Fruit fly (Drosophila melanogaster) whole organism, prepupa: ENCODE data around the gene CG14300.

Experiments used
- CG11294 ChIP-seq: fragments of 200-800 bp; sonication (Bioruptor generic); IDR thresholded peaks from 2 replicates; pipeline ENCODE4 v1.3.6; 2022; ENCODE audit warnings: missing biosample characterization, missing genetic modification characterization
- CG11762 ChIP-seq: fragments of 200-800 bp; sonication (Bioruptor generic); optimal IDR thresholded peaks from 3 replicates; lab custom pipeline; 2016; ENCODE audit warnings: missing biosample characterization, missing genetic modification characterization; ENCODE audit not compliant: insufficient read depth
- CG11902 ChIP-seq: fragments of 200-800 bp; sonication (Bioruptor generic); optimal IDR thresholded peaks from 3 replicates; lab custom pipeline; 2016; ENCODE audit warnings: missing biosample characterization, missing genetic modification characterization
- CG15336 ChIP-seq: fragments of 200-800 bp; sonication (Bioruptor generic); IDR thresholded peaks from 2 replicates; pipeline ENCODE4 v1.3.6; 2022; ENCODE audit warnings: missing biosample characterization, missing genetic modification characterization
- CG1621 ChIP-seq: fragments of 200-800 bp; sonication (Bioruptor generic); optimal IDR thresholded peaks from 3 replicates; lab custom pipeline; 2018; ENCODE audit warnings: missing biosample characterization, mild to moderate bottlenecking, missing genetic modification characterization
- CG16779 ChIP-seq: fragments of 200-800 bp; sonication (Bioruptor generic); optimal IDR thresholded peaks from 3 replicates; lab custom pipeline; 2017; ENCODE audit warnings: missing biosample characterization, mild to moderate bottlenecking, missing genetic modification characterization
- CG3032 ChIP-seq: fragments of 200-800 bp; optimal IDR thresholded peaks from 2 replicates; lab custom pipeline; 2019; ENCODE audit warnings: missing biosample characterization, mild to moderate bottlenecking, missing genetic modification characterization, moderate library complexity
- CG31627 ChIP-seq: fragments of 200-800 bp; sonication (Bioruptor generic); optimal IDR thresholded peaks from 3 replicates; lab custom pipeline; 2016; ENCODE audit warnings: missing biosample characterization, missing genetic modification characterization
- CG32006 ChIP-seq: fragments of 200-800 bp; sonication (Bioruptor generic); optimal IDR thresholded peaks from 3 replicates; lab custom pipeline; 2017; ENCODE audit warnings: missing biosample characterization, mild to moderate bottlenecking, missing genetic modification characterization
- CG3919 ChIP-seq: fragments of 200-800 bp; sonication (Bioruptor generic); optimal IDR thresholded peaks from 3 replicates; lab custom pipeline; 2016; ENCODE audit warnings: missing biosample characterization, missing genetic modification characterization
- CG4318 ChIP-seq: fragments of 200-800 bp; sonication (Bioruptor generic); optimal IDR thresholded peaks from 3 replicates; lab custom pipeline; 2017; ENCODE audit warnings: missing biosample characterization, mild to moderate bottlenecking, missing genetic modification characterization
- CG6163 ChIP-seq: fragments of 200-800 bp; sonication (Bioruptor generic); IDR thresholded peaks from 3 replicates; pipeline ENCODE4 v1.3.6; 2022; ENCODE audit warnings: missing biosample characterization, missing genetic modification characterization
- CG6792 ChIP-seq: fragments of 200-800 bp; sonication (Bioruptor generic); optimal IDR thresholded peaks from 3 replicates; lab custom pipeline; 2016; ENCODE audit warnings: missing biosample characterization, missing genetic modification characterization
- CG6808 ChIP-seq: fragments of 200-800 bp; sonication (Bioruptor generic); optimal IDR thresholded peaks from 3 replicates; lab custom pipeline; 2017; ENCODE audit warnings: missing biosample characterization, missing genetic modification characterization, mild to moderate bottlenecking, moderate library complexity, missing genetic modification reagents
- CG6854 ChIP-seq: fragments of 200-800 bp; sonication (Bioruptor generic); optimal IDR thresholded peaks from 2 replicates; lab custom pipeline; 2017; ENCODE audit warnings: missing biosample characterization, mild to moderate bottlenecking, missing genetic modification characterization
- CG7368 ChIP-seq: fragments of 200-800 bp; sonication (Bioruptor generic); optimal IDR thresholded peaks from 3 replicates; lab custom pipeline; 2016; ENCODE audit warnings: missing biosample characterization, missing genetic modification characterization
- CG8319 ChIP-seq: fragments of 200-800 bp; sonication (Bioruptor generic); optimal IDR thresholded peaks from 3 replicates; lab custom pipeline; 2016; ENCODE audit warnings: missing biosample characterization, missing genetic modification characterization
- CG8632 ChIP-seq: fragments of 200-800 bp; sonication (Bioruptor generic); optimal IDR thresholded peaks from 3 replicates; lab custom pipeline; 2016; ENCODE audit warnings: missing biosample characterization, missing genetic modification characterization
- Eip75B ChIP-seq: fragments of 200-800 bp; sonication (Bioruptor generic); optimal IDR thresholded peaks from 3 replicates; lab custom pipeline; 2016; ENCODE audit warnings: missing biosample characterization, missing genetic modification characterization
- Eip78C ChIP-seq: fragments of 200-800 bp; sonication (Bioruptor generic); peaks from one replicate; lab custom pipeline; 2016; ENCODE audit warnings: missing biosample characterization, missing genetic modification characterization
- Eip93F ChIP-seq: fragments of 200-800 bp; sonication (Bioruptor generic); optimal IDR thresholded peaks from 2 replicates; lab custom pipeline; 2016; ENCODE audit warnings: missing biosample characterization, mild to moderate bottlenecking, missing genetic modification characterization
- Ets21C ChIP-seq: fragments of 200-800 bp; sonication (Bioruptor generic); optimal IDR thresholded peaks from 3 replicates; lab custom pipeline; 2016; ENCODE audit warnings: missing biosample characterization, missing genetic modification characterization
- Ets96B ChIP-seq: fragments of 200-800 bp; optimal IDR thresholded peaks from 2 replicates; lab custom pipeline; 2019; ENCODE audit warnings: missing biosample characterization, mild to moderate bottlenecking, missing genetic modification characterization, moderate library complexity
- Hr4 ChIP-seq: fragments of 200-800 bp; sonication (Bioruptor generic); optimal IDR thresholded peaks from 3 replicates; lab custom pipeline; 2016; ENCODE audit warnings: missing biosample characterization, missing genetic modification characterization
- OdsH ChIP-seq: fragments of 200-800 bp; sonication (Bioruptor generic); optimal IDR thresholded peaks from 3 replicates; lab custom pipeline; 2016; ENCODE audit warnings: missing biosample characterization, missing genetic modification characterization
- Smox ChIP-seq: fragments of 200-800 bp; sonication (Bioruptor generic); optimal IDR thresholded peaks from 3 replicates; lab custom pipeline; 2016; ENCODE audit warnings: missing biosample characterization, missing genetic modification characterization
- Sox102F ChIP-seq: fragments of 200-800 bp; sonication (Bioruptor generic); optimal IDR thresholded peaks from 2 replicates; lab custom pipeline; 2016; ENCODE audit warnings: missing biosample characterization, mild to moderate bottlenecking, missing genetic modification characterization
- Sox15 ChIP-seq: fragments of 200-800 bp; sonication (Bioruptor generic); optimal IDR thresholded peaks from 3 replicates; lab custom pipeline; 2016; ENCODE audit warnings: missing biosample characterization, missing genetic modification characterization
- achi ChIP-seq: fragments of 200-800 bp; sonication (Bioruptor generic); optimal IDR thresholded peaks from 3 replicates; lab custom pipeline; 2016; ENCODE audit warnings: missing biosample characterization, missing genetic modification characterization
- acj6 ChIP-seq: fragments of 200-800 bp; sonication (Bioruptor generic); optimal IDR thresholded peaks from 3 replicates; lab custom pipeline; 2016; ENCODE audit warnings: missing biosample characterization, missing genetic modification characterization
- cyc ChIP-seq: fragments of 200-800 bp; sonication (Bioruptor generic); optimal IDR thresholded peaks from 3 replicates; lab custom pipeline; 2016; ENCODE audit warnings: missing biosample characterization, missing genetic modification characterization
- dac ChIP-seq: fragments of 200-800 bp; sonication (Bioruptor generic); optimal IDR thresholded peaks from 2 replicates; lab custom pipeline; 2017; ENCODE audit warnings: missing biosample characterization, mild to moderate bottlenecking, missing genetic modification characterization
- dsx ChIP-seq: fragments of 200-800 bp; optimal IDR thresholded peaks from 3 replicates; lab custom pipeline; 2019; ENCODE audit warnings: missing biosample characterization, mild to moderate bottlenecking, missing genetic modification characterization, moderate library complexity; ENCODE audit not compliant: poor library complexity, severe bottlenecking
- eg ChIP-seq: fragments of 200-800 bp; sonication (Bioruptor generic); IDR thresholded peaks from 3 replicates; pipeline ENCODE4 v1.3.6; 2022; ENCODE audit warnings: missing biosample characterization, missing genetic modification characterization
- esn ChIP-seq: fragments of 200-800 bp; sonication (Bioruptor generic); optimal IDR thresholded peaks from 2 replicates; lab custom pipeline; 2016; ENCODE audit warnings: missing biosample characterization, mild to moderate bottlenecking, missing genetic modification characterization, moderate library complexity
- fd85E ChIP-seq: fragments of 200-800 bp; sonication (Bioruptor generic); optimal IDR thresholded peaks from 3 replicates; lab custom pipeline; 2016; ENCODE audit warnings: missing biosample characterization, missing genetic modification characterization
- fkh ChIP-seq: fragments of 200-800 bp; sonication (Bioruptor generic); optimal IDR thresholded peaks from 3 replicates; lab custom pipeline; 2017; ENCODE audit warnings: missing biosample characterization, mild to moderate bottlenecking, missing genetic modification characterization, moderate library complexity
- net ChIP-seq: fragments of 200-800 bp; sonication (Bioruptor generic); optimal IDR thresholded peaks from 3 replicates; lab custom pipeline; 2016; ENCODE audit warnings: missing biosample characterization, missing genetic modification characterization
- pdm3 ChIP-seq: fragments of 200-800 bp; sonication (Bioruptor generic); optimal IDR thresholded peaks from 3 replicates; lab custom pipeline; 2016; ENCODE audit warnings: missing biosample characterization, missing genetic modification characterization
- salr ChIP-seq, 2 experiments: fragments of 200-800 bp; sonication (Bioruptor generic); optimal IDR thresholded peaks; 3 replicates each; lab custom pipeline; 2016 to 2018; ENCODE audit warnings: missing biosample characterization in 2 of 2, missing genetic modification characterization in 2 of 2, mild to moderate bottlenecking in 1 of 2
- svp ChIP-seq: fragments of 200-800 bp; sonication (Bioruptor generic); peaks from one replicate; lab custom pipeline; 2016; ENCODE audit warnings: missing biosample characterization, missing genetic modification characterization
- topi ChIP-seq: fragments of 200-800 bp; sonication (Bioruptor generic); optimal IDR thresholded peaks from 3 replicates; lab custom pipeline; 2016; ENCODE audit warnings: missing biosample characterization, missing genetic modification characterization
- vri ChIP-seq: fragments of 200-800 bp; sonication (Bioruptor generic); optimal IDR thresholded peaks from 3 replicates; lab custom pipeline; 2016; ENCODE audit warnings: missing biosample characterization, mild to moderate bottlenecking, missing genetic modification characterization

Gene CG14300

DNA sequence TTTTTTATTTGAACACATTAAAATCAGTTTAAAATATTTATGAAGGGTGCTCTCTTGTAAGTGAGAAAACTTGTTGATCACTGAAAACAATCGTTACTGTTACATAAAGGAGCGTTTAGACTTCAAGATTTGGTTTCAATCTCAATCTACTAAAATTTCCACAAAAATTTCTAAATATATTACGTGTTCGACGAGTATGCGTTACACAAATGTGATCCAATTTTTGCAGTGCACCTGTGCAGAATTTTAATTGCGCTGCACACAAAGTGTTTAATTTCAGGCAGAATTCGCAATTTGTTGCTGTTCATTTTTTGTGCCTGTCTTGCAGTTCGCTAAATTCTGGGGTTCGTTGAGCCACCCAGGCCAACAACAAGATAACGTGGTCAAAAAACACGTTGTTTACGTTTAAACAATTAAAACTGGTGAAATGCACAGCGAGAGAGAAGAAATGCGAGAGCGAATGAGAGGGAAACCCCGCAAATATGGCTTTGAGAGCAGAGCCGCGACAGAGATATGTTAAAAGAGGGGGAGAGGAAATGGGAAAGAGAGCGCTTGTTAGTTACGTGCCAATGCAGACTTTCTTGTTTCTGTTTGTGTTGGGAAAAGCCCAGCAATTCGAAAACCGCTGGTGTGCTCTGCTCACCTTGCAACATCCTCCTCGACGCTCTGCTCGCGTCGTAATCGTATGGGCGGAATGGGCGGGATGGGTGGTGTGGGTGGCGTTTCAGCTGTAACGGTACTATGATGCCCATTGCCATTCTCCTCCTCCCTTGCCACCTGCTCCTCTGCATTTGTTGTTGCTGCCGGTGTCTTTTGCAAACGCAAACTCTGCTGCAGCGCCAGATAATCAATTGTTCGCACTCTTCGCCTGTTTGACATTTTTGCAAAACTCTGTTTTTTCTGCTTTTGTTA, 49.1 kb upstream of the CG14300 start (continued):
- TF ChIP-seq Eip75B (GFP tag; lab: Kevin White, UChicago) (peak; percentile 52), CG8632 (GFP tag; lab: Kevin White, UChicago) (no peak), Hr4 (GFP tag; lab: Kevin White, UChicago) (peak; percentile 56), Smox (GFP tag; lab: Kevin White, UChicago) (peak; percentile 75), CG11294 (no peak), cyc (peak; percentile 66), topi (GFP tag; lab: Kevin White, UChicago) (peak; percentile 79), svp (GFP tag; lab: Kevin White, UChicago) (peak; percentile 71), CG15336 (GFP tag; lab: Robert Waterston, UW) (peak; percentile 64), fkh (GFP tag; lab: Kevin White, UChicago) (no peak), CG1621 (tag; lab: Kevin White, UChicago) (no peak), CG3032 (no peak), Sox102F (peak; percentile 65), CG8319 (no peak)

dm6 chr3R:18741844-18742187, 48.3 kb upstream of the CG14300 start:
- no peak for TF ChIP-seq fd85E (GFP tag; lab: Kevin White, UChicago)
- peak; percentile 59 for TF ChIP-seq Eip78C
- TF ChIP-seq CG11762 (GFP tag; lab: Kevin White, UChicago) = no peak
- TF ChIP-seq dac = no peak
- peak; percentile 18 for TF ChIP-seq svp (GFP tag; lab: Kevin White, UChicago)

DNA sequence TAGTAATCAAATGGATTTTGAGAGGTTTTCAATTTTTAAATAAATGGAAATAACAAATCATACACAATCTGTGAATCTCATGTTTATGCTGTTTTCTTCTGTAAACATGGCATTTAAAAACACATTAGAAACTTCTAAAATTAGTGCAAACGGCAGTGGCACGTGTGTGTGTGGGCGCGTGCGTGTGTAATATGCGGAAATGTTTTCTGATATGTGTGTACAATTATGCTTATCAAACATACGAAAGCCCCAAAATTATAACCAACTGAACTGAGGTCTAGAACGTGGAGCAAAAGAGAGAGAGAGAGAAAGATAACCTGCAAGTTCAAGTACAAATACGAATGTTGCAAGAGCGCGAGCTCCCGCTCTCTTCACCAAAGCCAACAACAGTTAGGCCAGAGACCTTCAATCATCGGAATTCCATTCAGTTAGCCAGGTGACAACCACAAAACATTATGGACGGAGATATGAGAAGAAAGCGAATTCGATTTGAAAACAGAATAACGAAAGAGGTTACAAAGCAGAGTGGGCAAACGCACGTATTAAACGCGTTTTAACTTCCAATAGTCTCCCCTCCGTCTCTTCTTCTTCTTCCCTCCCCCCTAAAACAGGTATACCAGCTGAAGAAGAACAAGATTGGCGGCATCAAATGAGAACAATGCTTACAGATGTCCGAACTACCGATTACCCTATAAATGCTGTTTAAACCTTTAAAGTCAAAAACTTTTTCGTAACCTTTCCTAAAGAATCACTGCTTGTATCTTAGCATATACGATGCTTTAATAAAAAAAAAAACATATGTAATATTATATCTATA, 47.7 kb upstream of the CG14300 start:
- TF ChIP-seq fkh (GFP tag; lab: Kevin White, UChicago) = peak; percentile 56
- TF ChIP-seq CG8319 = peak; percentile 69
- TF ChIP-seq Hr4 (GFP tag; lab: Kevin White, UChicago) = peak; percentile 84
- peak; percentile 93 for TF ChIP-seq CG6854 (GFP tag; lab: Kevin White, UChicago)
- TF ChIP-seq dac = peak; percentile 74
- TF ChIP-seq achi = peak; percentile 93
- peak; percentile 85 for TF ChIP-seq CG7368
- TF ChIP-seq CG3919 (GFP tag; lab: Kevin White, UChicago) = peak; percentile 95
- peak; percentile 85 for TF ChIP-seq CG11902 (GFP tag; lab: Kevin White, UChicago)
- peak; percentile 94 for TF ChIP-seq CG32006 (GFP tag; lab: Kevin White, UChicago)
- TF ChIP-seq CG4318 = peak; percentile 81
- TF ChIP-seq esn (GFP tag; lab: Kevin White, UChicago) = peak; percentile 97
- TF ChIP-seq Ets21C (GFP tag; lab: Kevin White, UChicago) = peak; percentile 87
- peak; percentile 89 for TF ChIP-seq CG8632 (GFP tag; lab: Kevin White, UChicago)
- TF ChIP-seq Eip75B (GFP tag; lab: Kevin White, UChicago) = peak; percentile 86
- TF ChIP-seq topi (GFP tag; lab: Kevin White, UChicago) = peak; percentile 95
- TF ChIP-seq acj6 (GFP tag; lab: Kevin White, UChicago) = peak; percentile 93
- TF ChIP-seq CG6792 (GFP tag; lab: Kevin White, UChicago) = peak; percentile 91
- peak; percentile 88 for TF ChIP-seq dsx (GFP tag; lab: Kevin White, UChicago)
- TF ChIP-seq svp (GFP tag; lab: Kevin White, UChicago) = peak; percentile 97
- TF ChIP-seq Sox15 (GFP tag; lab: Kevin White, UChicago) = peak; percentile 85
- TF ChIP-seq Eip93F (GFP tag; lab: Kevin White, UChicago) = peak; percentile 95
- peak; percentile 90 for TF ChIP-seq pdm3 (GFP tag; lab: Kevin White, UChicago)
- peak; percentile 82 for TF ChIP-seq CG11294
- TF ChIP-seq CG6808 (GFP tag; lab: Kevin White, UChicago) = peak; percentile 83
- peak; percentile 95 for TF ChIP-seq eg (GFP tag; lab: Robert Waterston, UW)
- TF ChIP-seq CG1621 (tag; lab: Kevin White, UChicago) = peak; percentile 79
- TF ChIP-seq Sox102F = peak; percentile 96
- peak; percentile 98 for TF ChIP-seq Eip78C
- TF ChIP-seq CG31627 (GFP tag; lab: Kevin White, UChicago) = peak; percentile 94
- TF ChIP-seq CG6163 (GFP tag; lab: Robert Waterston, UW) = peak; percentile 96
- TF ChIP-seq net = peak; percentile 88
- peak; percentile 65 to 87 for TF ChIP-seq salr (GFP tag; optimal IDR thresholded peaks at IDR 0.05; lab: Kevin White, UChicago)
- TF ChIP-seq vri = peak; percentile 90
- TF ChIP-seq OdsH (GFP tag; lab: Kevin White, UChicago) = peak; percentile 95
- peak; percentile 87 for TF ChIP-seq Ets96B
- peak; percentile 67 for TF ChIP-seq CG16779 (tag; lab: Kevin White, UChicago)
